Worm (Caenorhabditis elegans): ENCODE data around the gene nhr-189.

- TF ChIP-seq zag-1 (tag; optimal IDR thresholded peaks at IDR 0.05) = no peak
- TF ChIP-seq alr-1 (tag; optimal IDR thresholded peaks at IDR 0.05; ENCODE audit: borderline replicate concordance) = no peak
- no peak for TF ChIP-seq mep-1 (tag; optimal IDR thresholded peaks at IDR 0.05)
- TF ChIP-seq C16A3.4 (tag; optimal IDR thresholded peaks at IDR 0.05) = no peak
- no peak for TF ChIP-seq nhr-237 (tag; optimal IDR thresholded peaks at IDR 0.05)
- no peak for TF ChIP-seq nhr-12 (tag; optimal IDR thresholded peaks at IDR 0.05)
- no peak for TF ChIP-seq pag-3 (tag; optimal IDR thresholded peaks at IDR 0.05; ENCODE audit: borderline replicate concordance, insufficient read depth)
- TF ChIP-seq unc-62 (GFP tag; optimal IDR thresholded peaks at IDR 0.05) = no peak
- TF ChIP-seq skn-1 (tag; optimal IDR thresholded peaks at IDR 0.05) = no peak
- no peak for TF ChIP-seq mab-9 (GFP tag; IDR thresholded peaks at IDR 0.05)
- no peak for TF ChIP-seq mdl-1 (tag; optimal IDR thresholded peaks at IDR 0.05)
Observed at ce11 chrV:3825190-3825589, 34.9 kb downstream of the nhr-189 start.
